Fruit fly (Drosophila melanogaster) S2 (cell line): ENCODE results near the gene CG8051.

Experiments
- CG8478 ChIP-seq: fragments of >200 bp; optimal IDR thresholded peaks from 2 replicates; lab custom pipeline; 2018
- CTCF ChIP-seq, 2 experiments: fragments of >200 bp; optimal IDR thresholded peaks; 2 replicates each; lab custom pipeline; 2018

dm6 chrX:19354628-19355101, 46.9 kb upstream of the CG8051 start:
- no peak for TF ChIP-seq CTCF (optimal IDR thresholded peaks at IDR 0.05; lab: Kevin White, UChicago)
- no peak for TF ChIP-seq CG8478
